Fruit fly (Drosophila melanogaster) whole organism, adult: ENCODE data around the gene CG11263.

Source experiments
- CG11617 ChIP-seq: fragments of 200-800 bp; sonication (Bioruptor generic); optimal IDR thresholded peaks from 2 replicates; lab custom pipeline; 2017; ENCODE audit warnings: mild to moderate bottlenecking, missing biosample characterization, missing genetic modification reagents, missing genetic modification characterization
- CG5204 ChIP-seq: fragments of 200-800 bp; sonication (Bioruptor generic); optimal IDR thresholded peaks from 2 replicates; lab custom pipeline; 2016; ENCODE audit warnings: missing biosample characterization, missing genetic modification characterization
- CG7101 ChIP-seq: fragments of 200-800 bp; sonication (Bioruptor generic); optimal IDR thresholded peaks from 2 replicates; lab custom pipeline; 2018; ENCODE audit warnings: missing biosample characterization, mild to moderate bottlenecking, missing genetic modification characterization, moderate library complexity
- Crg-1 ChIP-seq: fragments of 200-800 bp; sonication (Bioruptor generic); optimal IDR thresholded peaks from 2 replicates; lab custom pipeline; 2016; ENCODE audit warnings: missing biosample characterization, missing genetic modification characterization
- Mnt ChIP-seq: fragments of 200-800 bp; sonication (Bioruptor generic); optimal IDR thresholded peaks from 2 replicates; lab custom pipeline; 2016; ENCODE audit warnings: missing biosample characterization, mild to moderate bottlenecking, missing genetic modification characterization
- bab1 ChIP-seq: fragments of 200-800 bp; sonication (Bioruptor generic); optimal IDR thresholded peaks from 3 replicates; lab custom pipeline; 2019; ENCODE audit warnings: missing biosample characterization, mild to moderate bottlenecking, missing genetic modification characterization, moderate library complexity
- cnc ChIP-seq, 2 experiments: fragments of >200 bp; optimal IDR thresholded peaks; 2 replicates each; lab custom pipeline; 2017
- kay ChIP-seq: fragments of 200-800 bp; sonication (Bioruptor generic); peaks from one replicate; lab custom pipeline; 2016; ENCODE audit warnings: missing biosample characterization, missing genetic modification characterization, borderline replicate concordance
- ovo ChIP-seq: fragments of 200-800 bp; sonication (Bioruptor generic); optimal IDR thresholded peaks from 2 replicates; lab custom pipeline; 2016; ENCODE audit warnings: missing biosample characterization, missing genetic modification characterization
- pad ChIP-seq: fragments of 200-800 bp; sonication (Bioruptor generic); optimal IDR thresholded peaks from 3 replicates; lab custom pipeline; 2017; ENCODE audit warnings: missing biosample characterization, missing genetic modification characterization, mild to moderate bottlenecking, moderate library complexity, missing genetic modification reagents

DNA sequence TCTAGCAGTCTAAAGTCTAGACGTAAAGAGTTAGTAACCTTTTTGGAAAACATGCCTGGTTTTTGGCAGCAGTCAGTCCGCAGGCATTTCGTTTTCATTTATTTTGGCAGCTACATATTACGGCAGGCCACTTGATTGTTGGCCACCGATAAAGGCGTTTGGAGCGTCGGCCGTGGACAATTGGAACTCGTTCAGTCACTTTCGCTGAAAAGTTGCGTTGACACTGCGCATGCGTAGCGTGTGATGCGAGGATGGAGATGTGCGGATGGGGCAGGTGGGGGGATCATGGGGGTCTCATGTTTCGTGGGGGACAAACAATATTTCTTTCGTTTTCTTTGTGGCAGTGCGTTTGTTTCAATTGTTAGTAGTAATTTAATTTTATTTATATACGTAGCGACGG is 20.3 kb downstream of the CG11263 start:
- TF ChIP-seq Mnt (GFP tag; lab: Kevin White, UChicago) (no peak), pad (GFP tag; lab: Kevin White, UChicago) (no peak), kay (GFP tag; lab: Kevin White, UChicago) (no peak), Crg-1 (no peak), CG7101 (tag; lab: Kevin White, UChicago) (no peak), bab1 (GFP tag; lab: Kevin White, UChicago) (no peak), ovo (GFP tag; lab: Kevin White, UChicago) (no peak), CG11617 (GFP tag; lab: Kevin White, UChicago) (no peak), cnc (optimal IDR thresholded peaks at IDR 0.05; lab: Kevin White, UChicago) (no peak), CG5204 (GFP tag; lab: Kevin White, UChicago) (no peak)
